Fruit fly (Drosophila melanogaster): Measurements from ENCODE around the gene CG3823.

CG3823 gene

DNA sequence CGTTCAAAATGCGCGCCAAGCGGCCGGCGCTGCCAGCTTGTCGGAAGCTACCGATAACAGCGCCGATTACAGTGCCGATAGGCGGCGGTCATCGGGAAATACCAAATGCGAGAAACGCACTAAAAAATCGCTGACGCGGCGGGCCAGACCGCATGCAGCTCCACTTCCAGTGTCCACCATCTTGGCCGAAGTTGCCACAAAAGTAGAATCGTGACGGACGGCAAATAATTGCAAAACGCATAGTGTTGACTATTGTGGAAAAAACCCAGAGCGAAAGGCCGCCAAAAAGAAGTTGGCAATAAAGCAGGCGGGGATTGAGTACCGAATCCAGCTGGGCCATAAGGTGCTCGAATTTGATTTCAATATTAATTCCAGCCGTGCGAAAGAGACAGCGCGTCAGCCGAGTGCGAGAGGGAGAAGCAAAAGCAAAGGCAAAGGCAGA lies 43.2 kb downstream of the CG3823 start, which contains the start of gene CG3847 (continued):
- TF ChIP-seq CG6791 (GFP tag; IDR thresholded peaks at IDR 0.05; ENCODE audit: partially characterized antibody) (peak; percentile 71; the same call in 2 of the 3 replicates), CG8924 (tag; optimal IDR thresholded peaks at IDR 0.05) (peak; percentile 36), Atf6 (GFP tag; IDR thresholded peaks at IDR 0.05) (no peak), CG5953 (GFP tag; IDR thresholded peaks at IDR 0.05) (no peak), Mrtf (GFP tag; IDR thresholded peaks at IDR 0.05) (no peak), CG32772 (GFP tag; IDR thresholded peaks at IDR 0.05) (no peak), zen (tag; optimal IDR thresholded peaks at IDR 0.05) (peak; percentile 7), insv (GFP tag; optimal IDR thresholded peaks at IDR 0.05) (peak in 1 of 2 experiments; percentile 72), gfzf (GFP tag; optimal IDR thresholded peaks at IDR 0.05) (peak; percentile 96), esg (GFP tag; conservative IDR thresholded peaks at IDR 0.05) (no peak), HHEX (GFP tag; optimal IDR thresholded peaks at IDR 0.05) (no peak), CoRest (tag; optimal IDR thresholded peaks at IDR 0.05) (peak; percentile 54), fd102C (GFP tag; optimal IDR thresholded peaks at IDR 0.05) (no peak), org-1 (GFP tag; optimal IDR thresholded peaks at IDR 0.05) (no peak), CG17385 (GFP tag; optimal IDR thresholded peaks at IDR 0.05) (no peak), Sin3A (optimal IDR thresholded peaks at IDR 0.05) (peak; percentile 80), zf30C (GFP tag; optimal IDR thresholded peaks at IDR 0.05) (no peak), B-H2 (GFP tag; optimal IDR thresholded peaks at IDR 0.05) (peak; percentile 57), CG31388 (GFP tag; optimal IDR thresholded peaks at IDR 0.05) (no peak), Ets97D (GFP tag; optimal IDR thresholded peaks at IDR 0.05) (peak; percentile 96), CG3726 (GFP tag; IDR thresholded peaks at IDR 0.05) (no peak), chif (GFP tag; optimal IDR thresholded peaks at IDR 0.05) (peak; percentile 27 to 48), Vsx1 (GFP tag; optimal IDR thresholded peaks at IDR 0.05) (no peak), CG3065 (GFP tag; optimal IDR thresholded peaks at IDR 0.05) (no peak), Sry-β (GFP tag; optimal IDR thresholded peaks at IDR 0.05) (no peak), knrl (GFP tag; IDR thresholded peaks at IDR 0.05; ENCODE audit: partially characterized antibody) (peak; percentile 73), scrt (GFP tag; optimal IDR thresholded peaks at IDR 0.05) (no peak), tll (GFP tag; optimal IDR thresholded peaks at IDR 0.05) (peak in 1 of 2 experiments; percentile 33), maf-S (GFP tag; optimal IDR thresholded peaks at IDR 0.05) (peak; percentile 34), h (optimal IDR thresholded peaks at IDR 0.05) (no peak), CG2889 (GFP tag; IDR thresholded peaks at IDR 0.05) (no peak), CG3407 (GFP tag; optimal IDR thresholded peaks at IDR 0.05) (no peak), CG43689 (GFP tag; IDR thresholded peaks at IDR 0.05) (no peak), dm (GFP tag; optimal IDR thresholded peaks at IDR 0.05) (peak; percentile 65), dati (GFP tag; IDR thresholded peaks at IDR 0.05) (no peak), Adf1 (GFP tag; IDR thresholded peaks at IDR 0.05) (peak; percentile 64), CG2116 (GFP tag; optimal IDR thresholded peaks at IDR 0.05) (peak; percentile 84), CG8478 (optimal IDR thresholded peaks at IDR 0.05) (no peak), kah (GFP tag; optimal IDR thresholded peaks at IDR 0.05) (no peak), slbo (GFP tag; IDR thresholded peaks at IDR 0.05) (peak; percentile 65), CG2875 (GFP tag; optimal IDR thresholded peaks at IDR 0.05) (no peak), CG7271 (tag; optimal IDR thresholded peaks at IDR 0.05) (peak; percentile 55), lov (optimal IDR thresholded peaks at IDR 0.05) (no peak), lov (GFP tag; IDR thresholded peaks at IDR 0.05) (0 out of 3 replicates have a peak, but pooled peaks have one; percentile 46), Bgb (GFP tag; IDR thresholded peaks at IDR 0.05; ENCODE audit: partially characterized antibody) (peak; percentile 81), CG1529 (GFP tag; optimal IDR thresholded peaks at IDR 0.05) (no peak), CG9797 (GFP tag; optimal IDR thresholded peaks at IDR 0.05) (peak; percentile 87), Elba2 (GFP tag; optimal IDR thresholded peaks at IDR 0.05) (peak; percentile 64), ci (GFP tag; IDR thresholded peaks at IDR 0.05) (peak; percentile 74; the same call in 2 of the 3 replicates), CG6175 (GFP tag; IDR thresholded peaks at IDR 0.05) (peak; percentile 54; the same call in 1 of the 3 replicates), sd (tag; optimal IDR thresholded peaks at IDR 0.05) (peak; percentile 39), CG5180 (GFP tag; optimal IDR thresholded peaks at IDR 0.05) (no peak)

Measured in whole organism, embryonic.